Worm (Caenorhabditis elegans) whole organism, L4/young adult: Measurements from ENCODE around the gene gtf-2E1.

Source experiments
- W03F9.2 ChIP-seq: fragments of 150-350 bp; optimal IDR thresholded peaks from 2 replicates; lab custom pipeline; 2014; ENCODE audit warnings: missing biosample characterization, missing genetic modification characterization
- dao-5 ChIP-seq: sonication (generic microtip); optimal IDR thresholded peaks from 2 replicates; lab custom pipeline; 2016; ENCODE audit warnings: missing genotype, missing genetic modification characterization, moderate library complexity, missing compliant biosample characterization
- him-1 ChIP-seq: sonication (generic microtip); optimal IDR thresholded peaks from 2 replicates; lab custom pipeline; 2016; ENCODE audit warnings: missing genotype, missing genetic modification reagents, missing genetic modification characterization, missing compliant biosample characterization

ce11 chrIV:17281060-17282021 is 26.2 kb downstream of the gtf-2E1 start:
- TF ChIP-seq him-1 (tag; lab: Kevin White, UChicago), result peak; percentile 58
- TF ChIP-seq W03F9.2 (tag; lab: Kevin White, UChicago), result peak; percentile 91
- no peak for TF ChIP-seq dao-5 (tag; lab: Kevin White, UChicago)
